Worm (Caenorhabditis elegans) whole organism, late embryonic: ENCODE data around the gene Y81B9A.4.

Source experiments
- C08G9.2 ChIP-seq: sonication (generic microtip); optimal IDR thresholded peaks from 2 replicates; lab custom pipeline; 2016; ENCODE audit warnings: mild to moderate bottlenecking, missing genetic modification characterization, moderate library complexity, missing compliant biosample characterization
- F13H6.1 ChIP-seq: sonication (generic microtip); optimal IDR thresholded peaks from 2 replicates; lab custom pipeline; 2016; ENCODE audit warnings: missing genetic modification characterization, missing compliant biosample characterization
- Y22D7AL.16 ChIP-seq: sonication (generic microtip); optimal IDR thresholded peaks from 2 replicates; lab custom pipeline; 2016; ENCODE audit warnings: missing genetic modification characterization, missing compliant biosample characterization
- ahr-1 ChIP-seq: sonication (generic microtip); optimal IDR thresholded peaks from 2 replicates; lab custom pipeline; 2016; ENCODE audit warnings: missing genetic modification characterization, missing compliant biosample characterization
- ceh-14 ChIP-seq: sonication (generic microtip); optimal IDR thresholded peaks from 2 replicates; lab custom pipeline; 2016; ENCODE audit warnings: missing genotype, missing genetic modification characterization, missing compliant biosample characterization
- ceh-18 ChIP-seq: sonication (generic microtip); optimal IDR thresholded peaks from 2 replicates; lab custom pipeline; 2016; ENCODE audit warnings: missing genetic modification characterization, missing compliant biosample characterization
- ceh-19 ChIP-seq: fragments of 200-800 bp; sonication (Bioruptor generic); optimal IDR thresholded peaks from 2 replicates; lab custom pipeline; 2018; ENCODE audit warnings: mild to moderate bottlenecking, missing genetic modification characterization, missing compliant biosample characterization
- ceh-22 ChIP-seq: sonication (generic microtip); optimal IDR thresholded peaks from 2 replicates; lab custom pipeline; 2017; ENCODE audit warnings: missing biosample characterization, missing genetic modification characterization
- ceh-34 ChIP-seq: sonication (generic microtip); optimal IDR thresholded peaks from 2 replicates; lab custom pipeline; 2016; ENCODE audit warnings: mild to moderate bottlenecking, missing genetic modification characterization, missing compliant biosample characterization
- ceh-48 ChIP-seq: sonication (generic microtip); optimal IDR thresholded peaks from 2 replicates; lab custom pipeline; 2016; ENCODE audit warnings: missing genetic modification characterization, inconsistent platforms, missing compliant biosample characterization
- ets-4 ChIP-seq: sonication (generic microtip); optimal IDR thresholded peaks from 2 replicates; lab custom pipeline; 2016; ENCODE audit warnings: missing genetic modification characterization, missing compliant biosample characterization
- eyg-1 ChIP-seq: sonication (generic microtip); optimal IDR thresholded peaks from 2 replicates; lab custom pipeline; 2016; ENCODE audit warnings: missing genotype, missing genetic modification characterization, missing compliant biosample characterization
- fax-1 ChIP-seq: sonication (generic microtip); optimal IDR thresholded peaks from 2 replicates; lab custom pipeline; 2016; ENCODE audit warnings: missing genotype, missing genetic modification characterization, missing compliant biosample characterization
- fkh-10 ChIP-seq: fragments of 150-350 bp; optimal IDR thresholded peaks from 2 replicates; lab custom pipeline; 2014; ENCODE audit warnings: missing biosample characterization, missing genetic modification reagents, missing genetic modification characterization
- gmeb-2 ChIP-seq: sonication (generic microtip); optimal IDR thresholded peaks from 2 replicates; lab custom pipeline; 2016; ENCODE audit warnings: missing genetic modification characterization, inconsistent platforms, missing compliant biosample characterization
- hlh-15 ChIP-seq: sonication (generic microtip); optimal IDR thresholded peaks from 2 replicates; lab custom pipeline; 2016; ENCODE audit warnings: missing genetic modification characterization, missing compliant biosample characterization
- hlh-8 ChIP-seq: sonication (generic microtip); optimal IDR thresholded peaks from 2 replicates; lab custom pipeline; 2016; ENCODE audit warnings: missing genotype, missing genetic modification characterization, missing compliant biosample characterization
- lim-6 ChIP-seq: sonication (generic microtip); optimal IDR thresholded peaks from 2 replicates; lab custom pipeline; 2016; ENCODE audit warnings: missing genetic modification characterization, missing compliant biosample characterization
- madf-2 ChIP-seq: sonication (generic microtip); optimal IDR thresholded peaks from 2 replicates; lab custom pipeline; 2017; ENCODE audit warnings: missing genetic modification characterization, missing compliant biosample characterization
- mec-3 ChIP-seq: sonication (generic microtip); optimal IDR thresholded peaks from 2 replicates; lab custom pipeline; 2016; ENCODE audit warnings: borderline replicate concordance, missing genetic modification characterization, missing compliant biosample characterization
- nfya-1 ChIP-seq: sonication (generic microtip); optimal IDR thresholded peaks from 2 replicates; lab custom pipeline; 2017; ENCODE audit warnings: missing genetic modification characterization, mild to moderate bottlenecking, missing compliant biosample characterization, antibody characterized with exemption, moderate library complexity
- nhr-11 ChIP-seq: fragments of 150-350 bp; optimal IDR thresholded peaks from 2 replicates; lab custom pipeline; 2014; ENCODE audit warnings: missing biosample characterization, missing genetic modification characterization
- nhr-232 ChIP-seq: sonication (generic microtip); optimal IDR thresholded peaks from 2 replicates; lab custom pipeline; 2016; ENCODE audit warnings: missing genetic modification characterization, missing compliant biosample characterization
- odd-2 ChIP-seq: sonication (generic microtip); optimal IDR thresholded peaks from 2 replicates; lab custom pipeline; 2017; ENCODE audit warnings: antibody characterized with exemption, mild to moderate bottlenecking, missing genetic modification characterization, missing compliant biosample characterization
- pat-9 ChIP-seq: fragments of 200-800 bp; sonication (Bioruptor generic); optimal IDR thresholded peaks from 2 replicates; lab custom pipeline; 2018; ENCODE audit warnings: mild to moderate bottlenecking, missing genetic modification characterization, moderate library complexity, missing compliant biosample characterization
- pha-2 ChIP-seq: sonication (generic microtip); optimal IDR thresholded peaks from 2 replicates; lab custom pipeline; 2017; ENCODE audit warnings: mild to moderate bottlenecking, missing genetic modification characterization, missing compliant biosample characterization
- pha-4 ChIP-seq: fragments of 150-350 bp; optimal IDR thresholded peaks from 2 replicates; lab custom pipeline; 2018; ENCODE audit warnings: missing biosample characterization, missing genetic modification reagents, missing genetic modification characterization
- pqm-1 ChIP-seq: sonication (generic microtip); optimal IDR thresholded peaks from 2 replicates; lab custom pipeline; 2016; ENCODE audit warnings: missing genetic modification characterization, missing compliant biosample characterization
- pros-1 ChIP-seq: fragments of 150-350 bp; optimal IDR thresholded peaks from 2 replicates; lab custom pipeline; 2014; ENCODE audit warnings: missing biosample characterization, missing genetic modification reagents, missing genetic modification characterization
- ref-2 ChIP-seq: sonication (generic microtip); optimal IDR thresholded peaks from 2 replicates; lab custom pipeline; 2016; ENCODE audit warnings: missing genetic modification characterization, missing compliant biosample characterization
- sdc-2 ChIP-seq: sonication (generic microtip); optimal IDR thresholded peaks from 2 replicates; lab custom pipeline; 2016; ENCODE audit warnings: missing genotype, missing genetic modification characterization, missing compliant biosample characterization
- sox-2 ChIP-seq: fragments of 200-800 bp; sonication (Bioruptor generic); IDR thresholded peaks from 2 replicates; pipeline ENCODE4 v1.3.6; 2022; ENCODE audit warnings: missing genetic modification reagents, missing genetic modification characterization, missing compliant biosample characterization
- syd-9 ChIP-seq: sonication (generic microtip); optimal IDR thresholded peaks from 2 replicates; lab custom pipeline; 2016; ENCODE audit warnings: mild to moderate bottlenecking, missing genetic modification characterization, moderate library complexity, missing compliant biosample characterization
- tbx-7 ChIP-seq: sonication (generic microtip); optimal IDR thresholded peaks from 2 replicates; lab custom pipeline; 2016; ENCODE audit warnings: missing genotype, missing genetic modification characterization, missing compliant biosample characterization
- ttx-3 ChIP-seq: sonication (generic microtip); optimal IDR thresholded peaks from 2 replicates; lab custom pipeline; 2016; ENCODE audit warnings: missing genetic modification reagents, missing genetic modification characterization, missing compliant biosample characterization
- unc-3 ChIP-seq, 2 experiments: fragments of 200-800 bp in 1 of 2; sonication (Bioruptor generic) in 1 of 2; sonication (generic microtip) in 1 of 2; conservative IDR thresholded peaks in 1 of 2; optimal IDR thresholded peaks in 1 of 2; 2 replicates each; pipeline versions ENCODE4 v1.3.6 to Lab custom; 2016 to 2022; ENCODE audit warnings: missing compliant biosample characterization in 2 of 2, missing genetic modification characterization in 2 of 2, missing genetic modification reagents in 1 of 2
- unc-86 ChIP-seq: sonication (generic microtip); optimal IDR thresholded peaks from 2 replicates; lab custom pipeline; 2016; ENCODE audit warnings: missing genetic modification characterization, missing compliant biosample characterization

Y81B9A.4 gene

ce11 chrX:9171241-9171640 lies 9.5 kb downstream of the Y81B9A.4 start, which contains the start of gene B0563.1:
Gene B0563.1 (plus strand): TSS chrX:9171541.
- TF ChIP-seq lim-6 (tag; lab: Kevin White, UChicago), result no peak
- TF ChIP-seq pha-4 (tag; lab: Kevin White, UChicago), result no peak
- TF ChIP-seq pqm-1, result no peak
- no peak for TF ChIP-seq F13H6.1
- TF ChIP-seq Y22D7AL.16 (tag; lab: Kevin White, UChicago), result no peak
- TF ChIP-seq syd-9 (tag; lab: Kevin White, UChicago), result no peak
- no peak for TF ChIP-seq odd-2 (tag; lab: Kevin White, UChicago)
- no peak for TF ChIP-seq sox-2 (GFP tag; lab: Robert Waterston, UW)
- no peak for TF ChIP-seq pros-1 (tag; lab: Kevin White, UChicago)
- no peak for TF ChIP-seq unc-3 (GFP tag; conservative IDR thresholded peaks at IDR 0.05; lab: Robert Waterston, UW)
- TF ChIP-seq unc-3 (tag; optimal IDR thresholded peaks at IDR 0.05; lab: Kevin White, UChicago), result no peak
- no peak for TF ChIP-seq fkh-10 (GFP tag; lab: Kevin White, UChicago)
- no peak for TF ChIP-seq hlh-8 (tag; lab: Kevin White, UChicago)
- no peak for TF ChIP-seq ceh-18 (tag; lab: Kevin White, UChicago)
- no peak for TF ChIP-seq fax-1 (tag; lab: Kevin White, UChicago)

- TF ChIP-seq hlh-15 (tag; lab: Kevin White, UChicago) (no peak), ceh-14 (tag; lab: Kevin White, UChicago) (no peak), unc-86 (tag; lab: Kevin White, UChicago) (no peak), pat-9 (tag; lab: Kevin White, UChicago) (no peak), syd-9 (tag; lab: Kevin White, UChicago) (no peak), nfya-1 (tag; lab: Kevin White, UChicago) (no peak), sdc-2 (tag; lab: Kevin White, UChicago) (no peak), mec-3 (no peak), pha-2 (tag; lab: Kevin White, UChicago) (no peak)
These were observed 10.7 kb downstream of the Y81B9A.4 start for ce11 chrX:9170058-9170457.

- TF ChIP-seq ets-4 (tag; lab: Kevin White, UChicago), result no peak
- TF ChIP-seq ceh-48 (tag; lab: Kevin White, UChicago), result no peak
- TF ChIP-seq ref-2, result no peak
- no peak for TF ChIP-seq eyg-1 (tag; lab: Kevin White, UChicago)
- no peak for TF ChIP-seq pqm-1
- no peak for TF ChIP-seq Y22D7AL.16 (tag; lab: Kevin White, UChicago)
- TF ChIP-seq gmeb-2 (tag; lab: Kevin White, UChicago), result no peak
- no peak for TF ChIP-seq ttx-3 (tag; lab: Kevin White, UChicago)
- TF ChIP-seq nhr-232 (tag; lab: Kevin White, UChicago), result no peak
- TF ChIP-seq fkh-10 (GFP tag; lab: Kevin White, UChicago), result no peak
- no peak for TF ChIP-seq C08G9.2 (tag; lab: Kevin White, UChicago)
- no peak for TF ChIP-seq ceh-34 (tag; lab: Kevin White, UChicago)
- no peak for TF ChIP-seq ceh-18 (tag; lab: Kevin White, UChicago)
- TF ChIP-seq hlh-8 (tag; lab: Kevin White, UChicago), result no peak
- TF ChIP-seq mec-3, result no peak
- TF ChIP-seq ceh-19 (GFP tag; lab: Kevin White, UChicago), result no peak
- TF ChIP-seq ahr-1 (tag; lab: Kevin White, UChicago), result no peak
- TF ChIP-seq ceh-22, result no peak
- no peak for TF ChIP-seq fax-1 (tag; lab: Kevin White, UChicago)
- TF ChIP-seq tbx-7, result no peak
These were observed 12.5 kb downstream of the Y81B9A.4 start, which contains the start of gene B0563.9 for ce11 chrX:9168239-9168638. Gene B0563.9 (plus strand): TSS chrX:9168539.

- TF ChIP-seq syd-9 (tag; lab: Kevin White, UChicago), result no peak
- TF ChIP-seq nhr-11 (tag; lab: Kevin White, UChicago), result no peak
- no peak for TF ChIP-seq nhr-232 (tag; lab: Kevin White, UChicago)
- TF ChIP-seq madf-2 (tag; lab: Kevin White, UChicago), result no peak
- no peak for TF ChIP-seq ets-4 (tag; lab: Kevin White, UChicago)
- TF ChIP-seq pat-9 (tag; lab: Kevin White, UChicago), result no peak
- no peak for TF ChIP-seq pqm-1
- no peak for TF ChIP-seq ceh-34 (tag; lab: Kevin White, UChicago)
- TF ChIP-seq, all 69 proteins: peak for 0
These were observed 13.8 kb downstream of the Y81B9A.4 start, which contains the start of gene B0563.10 for ce11 chrX:9166921-9167320. Gene B0563.10 (minus strand): TSS chrX:9167245.
